Worm (Caenorhabditis elegans): Measurements from ENCODE around the gene F54B11.11.

The F54B11.11 gene

DNA sequence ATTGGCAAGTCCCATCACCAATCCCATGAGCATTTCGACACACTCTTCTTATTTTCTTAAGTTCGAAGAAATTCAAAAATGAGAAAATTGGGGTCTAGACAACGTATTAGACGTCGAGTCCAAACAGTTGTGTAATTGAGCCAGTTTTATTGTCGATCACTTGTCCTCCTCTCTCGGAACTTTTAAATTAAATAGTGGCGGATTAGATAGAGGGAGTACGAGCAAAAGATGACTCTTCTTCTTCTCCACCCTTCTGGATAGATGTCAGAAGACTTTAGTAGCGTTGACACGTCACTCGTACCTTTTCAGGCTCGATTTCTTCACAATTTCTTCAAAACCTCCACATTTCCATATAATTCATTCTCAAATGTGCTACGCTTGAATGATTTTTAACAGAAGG, 36.6 kb downstream of the F54B11.11 start:
- no peak for TF ChIP-seq egl-27 (tag; optimal IDR thresholded peaks at IDR 0.05)
- TF ChIP-seq Y55F3AM.14 (GFP tag; optimal IDR thresholded peaks at IDR 0.05) = no peak
- TF ChIP-seq nhr-21 (tag; optimal IDR thresholded peaks at IDR 0.05) = no peak
- no peak for TF ChIP-seq aly-2 (tag; optimal IDR thresholded peaks at IDR 0.05)

DNA sequence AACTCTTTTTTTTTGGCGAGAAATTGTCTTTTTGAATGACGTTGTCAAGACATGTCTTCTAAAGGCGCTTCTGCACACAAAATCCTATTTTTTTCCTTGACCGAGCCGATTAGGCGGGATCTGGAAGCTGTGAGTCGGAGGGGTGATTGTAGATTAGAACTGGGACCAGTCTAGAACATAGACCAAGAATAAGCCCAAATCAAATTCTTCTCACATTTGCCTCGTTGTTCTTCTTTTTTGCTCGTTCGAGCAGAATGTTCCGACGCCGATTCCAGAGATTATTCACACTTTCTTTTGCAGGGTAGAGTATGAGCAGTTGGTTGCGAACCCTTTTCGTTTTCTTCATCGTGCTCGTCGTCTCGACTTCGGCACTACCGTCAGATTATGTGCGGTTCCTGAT, 40.0 kb downstream of the F54B11.11 start, which contains the start of gene nlp-53:
Gene nlp-53 (plus strand): TSS at position 301 of the 400 bp plus-strand sequence.
- TF ChIP-seq nhr-11 (tag; optimal IDR thresholded peaks at IDR 0.05) = no peak
- TF ChIP-seq ztf-11 (tag; optimal IDR thresholded peaks at IDR 0.05) = no peak
- no peak for TF ChIP-seq nhr-237 (tag; optimal IDR thresholded peaks at IDR 0.05)
- no peak for TF ChIP-seq zag-1 (tag; optimal IDR thresholded peaks at IDR 0.05)
- no peak for TF ChIP-seq sma-3 (GFP tag; optimal IDR thresholded peaks at IDR 0.05)
- TF ChIP-seq nhr-12 (tag; optimal IDR thresholded peaks at IDR 0.05) = no peak
- no peak for TF ChIP-seq ztf-4 (tag; optimal IDR thresholded peaks at IDR 0.05)
- TF ChIP-seq lin-13 (GFP tag; optimal IDR thresholded peaks at IDR 0.05) = no peak
- TF ChIP-seq elt-1 (tag; optimal IDR thresholded peaks at IDR 0.05) = no peak
- no peak for TF ChIP-seq lin-39 (tag; optimal IDR thresholded peaks at IDR 0.05)
- TF ChIP-seq skn-1 (tag; optimal IDR thresholded peaks at IDR 0.05) = no peak
- TF ChIP-seq aly-2 (tag; optimal IDR thresholded peaks at IDR 0.05) = no peak
- TF ChIP-seq snpc-4 (tag; optimal IDR thresholded peaks at IDR 0.05) = no peak

DNA sequence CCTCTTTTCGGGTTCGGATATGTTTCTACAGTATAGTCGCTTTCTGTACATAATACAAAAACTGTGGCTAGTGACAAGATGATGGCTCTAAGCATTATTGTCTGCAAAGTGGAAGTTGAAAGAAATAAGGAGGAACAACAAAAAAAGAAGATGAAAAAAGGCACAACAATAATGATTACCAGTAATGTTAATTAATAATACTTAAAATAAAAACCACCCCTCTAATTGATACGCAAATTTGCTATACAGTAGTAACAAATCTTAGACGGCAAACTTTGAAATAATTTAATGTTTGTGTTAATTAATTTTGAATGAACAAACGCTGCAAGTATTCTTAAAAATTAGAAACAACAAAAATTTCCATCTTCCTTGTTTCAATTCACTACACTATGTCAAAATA, 43.0 kb downstream of the F54B11.11 start, which contains the start of gene Y12A6A.1:
Gene Y12A6A.1 (minus strand): TSS at position 101 of the 400 bp plus-strand sequence.
- no peak for TF ChIP-seq nhr-12 (tag; optimal IDR thresholded peaks at IDR 0.05)
- no peak for TF ChIP-seq lin-39 (tag; optimal IDR thresholded peaks at IDR 0.05)
- no peak for TF ChIP-seq ama-1 (optimal IDR thresholded peaks at IDR 0.05)
- no peak for TF ChIP-seq nhr-10 (tag; optimal IDR thresholded peaks at IDR 0.05)
- TF ChIP-seq fos-1 (tag; optimal IDR thresholded peaks at IDR 0.05) = no peak
- TF ChIP-seq skn-1 (tag; optimal IDR thresholded peaks at IDR 0.05) = no peak
- no peak for TF ChIP-seq elt-1 (tag; optimal IDR thresholded peaks at IDR 0.05)
- TF ChIP-seq elt-3 (tag; optimal IDR thresholded peaks at IDR 0.05) = no peak
- TF ChIP-seq mab-5 (tag; optimal IDR thresholded peaks at IDR 0.05) = no peak

Measured in whole organism, L2 larva.